Worm (Caenorhabditis elegans): Measurements from ENCODE around the gene F22B5.5.

ce11 chrII:8428947-8429919 lies 25.2 kb downstream of the F22B5.5 start:
- no peak for TF ChIP-seq lin-13 (GFP tag; optimal IDR thresholded peaks at IDR 0.05)
- TF ChIP-seq ceh-16 (tag; optimal IDR thresholded peaks at IDR 0.05): no peak
- TF ChIP-seq lsy-2 (tag; optimal IDR thresholded peaks at IDR 0.05): peak in 1 of 2 experiments; percentile 60
- no peak for TF ChIP-seq unc-62 (GFP tag; optimal IDR thresholded peaks at IDR 0.05)
- no peak for TF ChIP-seq ceh-82 (tag; optimal IDR thresholded peaks at IDR 0.05)
- TF ChIP-seq nhr-77 (tag; optimal IDR thresholded peaks at IDR 0.05): no peak
- no peak for TF ChIP-seq nhr-10 (tag; optimal IDR thresholded peaks at IDR 0.05)
- no peak for TF ChIP-seq mab-5 (tag; optimal IDR thresholded peaks at IDR 0.05)
- TF ChIP-seq egl-27 (tag; optimal IDR thresholded peaks at IDR 0.05): no peak
- TF ChIP-seq mdl-1 (tag; optimal IDR thresholded peaks at IDR 0.05): no peak
- TF ChIP-seq nhr-12 (tag; optimal IDR thresholded peaks at IDR 0.05): no peak

Data from whole organism, L2 larva.